Worm (Caenorhabditis elegans) whole organism, L1 larva: ENCODE data around the gene C14A6.6.
"Not testable (repeated sequence)": the region's sequence is repeated elsewhere in the genome, so short reads cannot be mapped to it uniquely, and the experiment has no call there.

Experiments
- ceh-88 ChIP-seq: fragments of 200-800 bp; sonication (Bioruptor generic); IDR thresholded peaks from 2 replicates; pipeline ENCODE4 v1.3.6; 2022; ENCODE audit warnings: missing genetic modification characterization, missing compliant biosample characterization
- elt-2 ChIP-seq: sonication (generic microtip); optimal IDR thresholded peaks from 2 replicates; lab custom pipeline; 2016; ENCODE audit warnings: missing genetic modification characterization, mild to moderate bottlenecking, inconsistent platforms, missing compliant biosample characterization, missing genetic modification reagents
- mdl-1 ChIP-seq, 2 experiments: fragments of 150-350 bp; optimal IDR thresholded peaks; 2 replicates each; lab custom pipeline; 2014 to 2017; ENCODE audit warnings: missing biosample characterization in 2 of 2, missing genetic modification characterization in 2 of 2, inconsistent platforms in 1 of 2
- nhr-76 ChIP-seq: sonication (generic microtip); optimal IDR thresholded peaks from 2 replicates; lab custom pipeline; 2017; ENCODE audit warnings: missing biosample characterization, missing genetic modification characterization
- pqm-1 ChIP-seq: sonication (generic microtip); optimal IDR thresholded peaks from 3 replicates; lab custom pipeline; 2017; ENCODE audit warnings: missing biosample characterization, missing genetic modification characterization
- snpc-4 ChIP-seq: fragments of 150-350 bp; optimal IDR thresholded peaks from 2 replicates; lab custom pipeline; 2014; ENCODE audit warnings: missing biosample characterization, missing genetic modification characterization
- tlp-1 ChIP-seq: fragments of 150-350 bp; optimal IDR thresholded peaks from 2 replicates; lab custom pipeline; 2014; ENCODE audit warnings: missing biosample characterization, missing genetic modification characterization
- ztf-11 ChIP-seq, 2 experiments: sonication (generic microtip); optimal IDR thresholded peaks; 2 replicates each; lab custom pipeline; 2016 to 2017; ENCODE audit warnings: missing genetic modification characterization in 2 of 2, missing biosample characterization in 1 of 2, missing compliant biosample characterization in 1 of 2

DNA sequence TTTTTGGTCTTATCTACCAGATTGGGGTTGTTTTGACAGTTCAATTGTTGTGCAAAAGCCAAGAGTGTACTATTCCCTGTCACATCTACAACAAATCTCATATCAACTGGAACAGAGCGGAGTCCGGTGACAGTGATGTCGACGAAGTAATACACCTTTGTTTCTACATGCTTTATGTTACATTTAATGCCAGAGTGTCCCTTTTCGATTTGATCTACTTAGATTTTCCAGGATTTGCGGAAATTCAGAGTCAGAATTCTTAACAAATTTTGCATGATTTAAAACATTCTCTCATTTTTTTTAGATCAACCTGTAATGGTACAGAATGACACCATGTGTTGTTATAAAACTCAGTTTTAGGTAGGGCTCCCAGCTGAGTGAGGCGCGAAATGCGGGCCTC lies 49.1 kb upstream of the C14A6.6 start, which contains the start of gene F16H6.8:
- TF ChIP-seq pqm-1 (tag; lab: Kevin White, UChicago); snpc-4 (tag; lab: Kevin White, UChicago); ceh-88; elt-2 (tag; lab: Kevin White, UChicago); nhr-76 (tag; lab: Kevin White, UChicago); mdl-1 (tag; optimal IDR thresholded peaks at IDR 0.05; lab: Kevin White, UChicago); tlp-1 (tag; lab: Kevin White, UChicago); ztf-11 (tag; optimal IDR thresholded peaks at IDR 0.05; lab: Kevin White, UChicago): not testable (repeated sequence)
